Worm (Caenorhabditis elegans) whole organism, late embryonic: Measurements from ENCODE around the gene K06H7.7.

Experiments
- ceh-2 ChIP-seq: sonication (generic microtip); optimal IDR thresholded peaks from 2 replicates; lab custom pipeline; 2016; ENCODE audit warnings: missing genotype, missing genetic modification characterization, missing compliant biosample characterization
- fkh-10 ChIP-seq: fragments of 150-350 bp; optimal IDR thresholded peaks from 2 replicates; lab custom pipeline; 2014; ENCODE audit warnings: missing biosample characterization, missing genetic modification reagents, missing genetic modification characterization
- nfya-1 ChIP-seq: sonication (generic microtip); optimal IDR thresholded peaks from 2 replicates; lab custom pipeline; 2017; ENCODE audit warnings: missing genetic modification characterization, mild to moderate bottlenecking, missing compliant biosample characterization, antibody characterized with exemption, moderate library complexity
- nhr-11 ChIP-seq: fragments of 150-350 bp; optimal IDR thresholded peaks from 2 replicates; lab custom pipeline; 2014; ENCODE audit warnings: missing biosample characterization, missing genetic modification characterization
- pat-9 ChIP-seq: fragments of 200-800 bp; sonication (Bioruptor generic); optimal IDR thresholded peaks from 2 replicates; lab custom pipeline; 2018; ENCODE audit warnings: mild to moderate bottlenecking, missing genetic modification characterization, moderate library complexity, missing compliant biosample characterization
- rnt-1 ChIP-seq: sonication (generic microtip); optimal IDR thresholded peaks from 2 replicates; lab custom pipeline; 2016; ENCODE audit warnings: missing genetic modification characterization, missing compliant biosample characterization
- ztf-16 ChIP-seq: sonication (generic microtip); optimal IDR thresholded peaks from 2 replicates; lab custom pipeline; 2017; ENCODE audit warnings: missing genetic modification characterization, missing compliant biosample characterization

ce11 chrIII:8036050-8036449 is 49.2 kb downstream of the K06H7.7 start:
- TF ChIP-seq pat-9 (tag; lab: Kevin White, UChicago), result no peak
- no peak for TF ChIP-seq nhr-11
- no peak for TF ChIP-seq ztf-16
- TF ChIP-seq rnt-1 (tag; lab: Kevin White, UChicago), result no peak
- TF ChIP-seq nfya-1 (tag; lab: Kevin White, UChicago), result no peak
- no peak for TF ChIP-seq fkh-10
- TF ChIP-seq ceh-2 (tag; lab: Kevin White, UChicago), result no peak
